Fruit fly (Drosophila melanogaster): ENCODE results near the gene CG4558.

CG4558 gene

dm6 chrX:6820703-6821102 lies 28.9 kb upstream of the CG4558 start, which contains the start of the genes Nf-YC and xit (continued):
- TF ChIP-seq Rfx (GFP tag; IDR thresholded peaks at IDR 0.05) (peak; percentile 67), Ets97D (GFP tag; optimal IDR thresholded peaks at IDR 0.05) (peak; percentile 40), CG12744 (GFP tag; optimal IDR thresholded peaks at IDR 0.05) (no peak), twi (tag; optimal IDR thresholded peaks at IDR 0.05) (no peak), MESR4 (GFP tag; optimal IDR thresholded peaks at IDR 0.05) (peak; percentile 89), CG8388 (GFP tag; optimal IDR thresholded peaks at IDR 0.05) (no peak), danr (GFP tag; IDR thresholded peaks at IDR 0.05) (no peak), jigr1 (GFP tag; IDR thresholded peaks at IDR 0.05) (no peak), jumu (GFP tag; optimal IDR thresholded peaks at IDR 0.05) (no peak), CG9817 (tag; optimal IDR thresholded peaks at IDR 0.05) (no peak), crc (GFP tag; optimal IDR thresholded peaks at IDR 0.05) (no peak), Hr3 (GFP tag; optimal IDR thresholded peaks at IDR 0.05) (no peak), CG1603 (tag; optimal IDR thresholded peaks at IDR 0.05) (no peak), CG2202 (tag; optimal IDR thresholded peaks at IDR 0.05) (no peak), CG16863 (GFP tag; optimal IDR thresholded peaks at IDR 0.05) (no peak), CG3995 (GFP tag; optimal IDR thresholded peaks at IDR 0.05) (no peak), CG12236 (GFP tag; optimal IDR thresholded peaks at IDR 0.05) (no peak), C15 (GFP tag; IDR thresholded peaks at IDR 0.05) (no peak), da (GFP tag; optimal IDR thresholded peaks at IDR 0.05) (no peak), NC2β (GFP tag; optimal IDR thresholded peaks at IDR 0.05) (peak; percentile 14), CG13296 (GFP tag; optimal IDR thresholded peaks at IDR 0.05) (no peak), Atf3 (GFP tag; optimal IDR thresholded peaks at IDR 0.05) (no peak), tll (GFP tag; optimal IDR thresholded peaks at IDR 0.05) (no peak), yki (optimal IDR thresholded peaks at IDR 0.05) (no peak), sc (optimal IDR thresholded peaks at IDR 0.05) (no peak), sc (GFP tag; optimal IDR thresholded peaks at IDR 0.05) (no peak), sens (GFP tag) (no peak), CG3163 (GFP tag; optimal IDR thresholded peaks at IDR 0.05) (no peak), zfh1 (GFP tag; IDR thresholded peaks at IDR 0.05) (peak; percentile 22; the same call in 1 of the 3 replicates), Aef1 (GFP tag; IDR thresholded peaks at IDR 0.05) (no peak), crp (GFP tag; optimal IDR thresholded peaks at IDR 0.05) (peak in 1 of 2 experiments; percentile 69), Stat92E (GFP tag; optimal IDR thresholded peaks at IDR 0.05) (no peak), dm (GFP tag; optimal IDR thresholded peaks at IDR 0.05) (peak; percentile 42), CG4854 (GFP tag; optimal IDR thresholded peaks at IDR 0.05) (no peak), PHDP (tag; optimal IDR thresholded peaks at IDR 0.05) (no peak), CG31224 (GFP tag; IDR thresholded peaks at IDR 0.05) (no peak), CG10431 (GFP tag; optimal IDR thresholded peaks at IDR 0.05) (no peak), CG9437 (GFP tag; optimal IDR thresholded peaks at IDR 0.05) (no peak), sna (GFP tag; IDR thresholded peaks at IDR 0.05; ENCODE audit: partially characterized antibody) (peak; percentile 36; the same call in 1 of the 2 replicates), CG12104 (GFP tag; optimal IDR thresholded peaks at IDR 0.05) (no peak), CG10366 (GFP tag; IDR thresholded peaks at IDR 0.05) (no peak), CG14014 (GFP tag; IDR thresholded peaks at IDR 0.05) (no peak), Max (GFP tag; optimal IDR thresholded peaks at IDR 0.05) (no peak), ash1 (GFP tag; optimal IDR thresholded peaks at IDR 0.05) (no peak), CG31365 (tag; optimal IDR thresholded peaks at IDR 0.05) (no peak), tio (GFP tag; optimal IDR thresholded peaks at IDR 0.05) (no peak), Sox100B (GFP tag; optimal IDR thresholded peaks at IDR 0.05) (no peak), onecut (GFP tag; IDR thresholded peaks at IDR 0.05) (no peak), E2f2 (GFP tag; IDR thresholded peaks at IDR 0.05) (peak; percentile 71), CG12942 (GFP tag; optimal IDR thresholded peaks at IDR 0.05) (no peak), nerfin-2 (GFP tag; IDR thresholded peaks at IDR 0.05; ENCODE audit: partially characterized antibody) (peak; percentile 39; the same call in 1 of the 2 replicates), Xrp1 (GFP tag; IDR thresholded peaks at IDR 0.05) (no peak), CG7357 (GFP tag; IDR thresholded peaks at IDR 0.05) (no peak)

Data from whole organism, embryonic.